Worm (Caenorhabditis elegans): ENCODE data around the gene acr-23.
"Not testable (repeated sequence)": the region's sequence is repeated elsewhere in the genome, so short reads cannot be mapped to it uniquely, and the experiment has no call there.

The acr-23 gene

DNA sequence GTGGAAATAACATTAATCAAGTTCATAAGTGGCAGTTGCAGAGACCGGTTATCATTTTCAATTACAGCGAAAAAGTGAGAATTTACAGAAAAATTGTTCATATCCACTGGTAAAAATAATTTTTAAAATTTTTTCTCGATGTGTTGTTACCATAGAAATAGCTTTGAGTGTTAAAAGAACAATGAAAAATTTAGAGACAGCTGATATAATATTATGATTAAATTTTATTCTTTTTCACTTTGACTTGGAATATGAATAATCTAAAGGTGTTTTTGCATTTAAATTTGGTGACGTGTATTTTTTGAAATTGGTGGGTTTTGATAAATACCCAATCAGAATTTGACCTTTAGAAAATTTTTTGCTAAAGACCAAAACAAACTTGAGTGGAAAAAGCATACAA lies 27.8 kb downstream of the acr-23 start, which contains the start of gene F59B1.6:
TSS of gene F59B1.6 (minus strand) at position 101 of the 400 bp plus-strand sequence.
- TF ChIP-seq dmd-6 (GFP tag; IDR thresholded peaks at IDR 0.05) (no peak), zip-11 (GFP tag; IDR thresholded peaks at IDR 0.05) (no peak), php-3 (GFP tag; IDR thresholded peaks at IDR 0.05) (no peak), fkh-10 (GFP tag; optimal IDR thresholded peaks at IDR 0.05) (no peak), hlh-30 (tag; optimal IDR thresholded peaks at IDR 0.05; ENCODE audit: insufficient read depth) (no peak), mdl-1 (tag; optimal IDR thresholded peaks at IDR 0.05) (no peak), zag-1 (tag; optimal IDR thresholded peaks at IDR 0.05) (no peak), skn-1 (tag; optimal IDR thresholded peaks at IDR 0.05) (no peak), D1046.2 (GFP tag; IDR thresholded peaks at IDR 0.05) (no peak), ceh-32 (tag; optimal IDR thresholded peaks at IDR 0.05; ENCODE audit: poor library complexity) (no peak), spr-3 (GFP tag; optimal IDR thresholded peaks at IDR 0.05) (no peak), pqm-1 (tag; optimal IDR thresholded peaks at IDR 0.05) (no peak), sdz-12 (GFP tag; optimal IDR thresholded peaks at IDR 0.05) (no peak), F44E2.7 (GFP tag; IDR thresholded peaks at IDR 0.05) (no peak), madf-9 (GFP tag; conservative IDR thresholded peaks at IDR 0.05) (no peak), lim-7 (GFP tag; IDR thresholded peaks at IDR 0.05) (no peak), R02D3.7 (tag; optimal IDR thresholded peaks at IDR 0.05) (no peak), nhr-102 (tag; optimal IDR thresholded peaks at IDR 0.05) (no peak), unc-39 (tag; optimal IDR thresholded peaks at IDR 0.05) (no peak), ceh-62 (tag; optimal IDR thresholded peaks at IDR 0.05) (no peak)

DNA sequence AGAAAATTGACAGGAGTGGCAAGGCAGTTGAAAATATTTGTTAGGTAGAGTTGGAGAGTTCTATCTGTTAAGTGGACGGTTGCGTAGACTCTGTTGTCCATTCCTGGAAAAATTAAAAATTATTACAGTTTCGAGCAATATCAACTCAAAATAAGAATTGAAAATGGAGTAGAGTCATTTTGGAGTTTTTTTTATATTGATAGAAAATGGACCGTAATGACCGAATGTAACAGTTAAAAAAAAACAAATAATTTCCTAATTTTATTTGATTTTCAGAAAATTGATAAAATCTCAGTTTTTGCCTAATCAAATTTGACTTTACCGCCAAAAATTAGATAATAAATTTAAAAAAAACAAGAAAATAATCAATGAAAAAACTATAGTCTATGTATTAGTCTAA lies 32.4 kb downstream of the acr-23 start, which contains the start of gene F59B1.4:
TSS of gene F59B1.4 (minus strand) at position 101 of the 400 bp plus-strand sequence.
- TF ChIP-seq nhr-76 (tag; optimal IDR thresholded peaks at IDR 0.05) (no peak), F49E8.2 (tag; optimal IDR thresholded peaks at IDR 0.05; ENCODE audit: borderline replicate concordance) (no peak), unc-39 (tag; optimal IDR thresholded peaks at IDR 0.05) (no peak), spr-3 (GFP tag; optimal IDR thresholded peaks at IDR 0.05) (no peak), zag-1 (tag; optimal IDR thresholded peaks at IDR 0.05) (no peak), nhr-6 (tag; optimal IDR thresholded peaks at IDR 0.05) (no peak), hmg-1.1 (GFP tag; IDR thresholded peaks at IDR 0.05) (no peak), unc-62 (GFP tag; optimal IDR thresholded peaks at IDR 0.05 in 1 of 2) (no peak), unc-62 (tag; optimal IDR thresholded peaks at IDR 0.05) (no peak)

DNA sequence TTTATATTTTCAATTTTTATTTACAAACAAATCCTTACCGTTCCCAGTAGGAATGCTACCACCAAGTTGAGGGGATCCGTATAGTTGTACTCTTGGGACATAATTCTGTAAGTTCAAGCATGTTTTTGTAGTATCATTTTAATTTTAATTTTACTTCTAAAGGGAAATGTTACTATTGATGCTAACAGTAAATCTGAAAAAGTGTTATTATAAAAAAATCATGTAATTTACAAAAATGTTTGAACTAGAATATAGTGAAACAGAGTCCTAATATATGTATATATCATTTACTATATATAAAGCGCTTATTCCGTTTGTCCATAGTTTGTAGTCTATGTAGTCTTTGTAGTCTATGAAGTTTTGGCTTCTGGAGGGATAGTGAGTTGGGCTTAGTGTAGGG lies 38.8 kb downstream of the acr-23 start, which contains the start of gene srx-93:
TSS of gene srx-93 (minus strand) at position 101 of the 400 bp plus-strand sequence.
- TF ChIP-seq zfp-2 (tag; optimal IDR thresholded peaks at IDR 0.05); Y5F2A.4 (GFP tag; optimal IDR thresholded peaks at IDR 0.05); ztf-7 (tag; optimal IDR thresholded peaks at IDR 0.05): not testable (repeated sequence)

DNA sequence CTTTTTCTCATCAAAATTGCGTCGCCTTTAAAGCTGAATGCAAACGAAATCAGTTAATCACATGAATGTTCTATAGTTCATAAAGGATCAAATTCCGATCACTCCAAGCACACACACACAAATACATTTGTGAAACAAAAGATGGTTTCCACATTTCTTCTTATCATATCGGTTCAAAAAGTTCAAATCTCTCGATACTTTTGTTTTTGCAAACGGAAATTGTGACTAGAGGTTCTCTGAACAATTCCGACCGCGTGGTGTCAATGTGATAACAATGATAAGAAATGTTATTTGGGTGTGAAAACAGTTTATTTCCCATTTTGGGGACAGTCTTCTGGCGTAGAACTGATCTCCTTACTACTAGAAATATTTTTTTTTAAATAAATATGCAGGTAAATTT lies 42.5 kb downstream of the acr-23 start:
- TF ChIP-seq ceh-82 (tag; optimal IDR thresholded peaks at IDR 0.05): no peak
- TF ChIP-seq dmd-6 (GFP tag; IDR thresholded peaks at IDR 0.05): 0 out of 2 replicates have a peak, but pooled peaks have one; percentile 17
- no peak for TF ChIP-seq hif-1 (tag; optimal IDR thresholded peaks at IDR 0.05)
- no peak for TF ChIP-seq snpc-1.2 (GFP tag; IDR thresholded peaks at IDR 0.05)
- no peak for TF ChIP-seq php-3 (GFP tag; IDR thresholded peaks at IDR 0.05)
- no peak for TF ChIP-seq jun-1 (tag; optimal IDR thresholded peaks at IDR 0.05)
- TF ChIP-seq nhr-28 (tag; optimal IDR thresholded peaks at IDR 0.05): peak; percentile 93
- peak in 1 of 2 experiments; percentile 46 for TF ChIP-seq mdl-1 (tag; optimal IDR thresholded peaks at IDR 0.05)
- TF ChIP-seq unc-39 (tag; optimal IDR thresholded peaks at IDR 0.05): no peak
- TF ChIP-seq Y5F2A.4 (GFP tag; optimal IDR thresholded peaks at IDR 0.05): no peak
- TF ChIP-seq mxl-3 (GFP tag; optimal IDR thresholded peaks at IDR 0.05): peak; percentile 33

DNA sequence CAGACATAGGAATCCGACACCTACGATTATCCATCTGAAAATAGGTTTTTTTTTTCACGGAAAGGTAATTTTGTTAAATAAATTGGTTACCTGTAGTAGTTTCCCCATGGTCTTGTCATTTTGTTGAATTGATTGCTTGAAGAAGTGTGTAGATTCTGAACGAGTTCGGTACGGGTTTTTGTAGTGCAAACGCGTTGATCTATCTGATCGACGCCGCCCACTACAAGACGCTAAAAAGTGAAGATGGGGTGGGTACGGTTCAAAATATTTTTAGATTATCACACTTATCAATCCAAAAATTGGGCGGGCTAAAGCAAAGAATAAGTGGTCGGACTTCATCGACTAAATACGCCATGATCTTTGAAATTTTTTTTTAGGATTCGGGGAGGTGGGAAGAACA lies 45.0 kb downstream of the acr-23 start, which contains the start of gene T22F3.11:
TSS of gene T22F3.11 (minus strand) at position 157 of the 400 bp plus-strand sequence.
- no peak for TF ChIP-seq duxl-1 (tag; optimal IDR thresholded peaks at IDR 0.05; ENCODE audit: poor library complexity)
- TF ChIP-seq T20F7.1 (GFP tag; optimal IDR thresholded peaks at IDR 0.05): no peak
- no peak for TF ChIP-seq dpl-1 (GFP tag; optimal IDR thresholded peaks at IDR 0.05)
- TF ChIP-seq nhr-28 (tag; optimal IDR thresholded peaks at IDR 0.05): peak; percentile 78
- no peak for TF ChIP-seq nhr-11 (tag; optimal IDR thresholded peaks at IDR 0.05)
- TF ChIP-seq aha-1 (tag): peak; percentile 56

Data from whole organism, L4 larva.